Worm (Caenorhabditis elegans): ENCODE data around the gene tmed-1.

DNA sequence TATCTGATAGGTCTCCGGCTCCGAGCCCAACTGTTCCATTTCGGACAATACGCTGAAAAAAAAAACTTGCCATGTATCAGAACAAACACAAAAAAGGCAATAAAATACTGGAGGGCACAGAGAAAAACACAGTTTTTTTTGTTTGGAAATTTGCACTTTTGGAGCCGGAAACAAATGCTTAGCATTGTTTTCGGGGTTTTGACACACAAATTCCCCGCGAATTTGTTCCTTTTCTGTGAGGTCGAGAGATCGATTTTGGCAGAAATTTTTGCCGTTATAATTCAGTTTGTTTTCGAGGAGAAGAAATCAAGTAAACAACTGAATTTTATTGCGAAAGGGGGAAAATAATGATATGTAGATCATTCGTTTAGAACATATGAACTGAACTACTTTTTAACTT lies 21.4 kb downstream of the tmed-1 start, which contains the start of gene K08E4.2:
- no peak for TF ChIP-seq unc-130 (GFP tag; optimal IDR thresholded peaks at IDR 0.05)
- no peak for TF ChIP-seq fkh-3 (tag; optimal IDR thresholded peaks at IDR 0.05)
